Fruit fly (Drosophila melanogaster) S2 (cell line): ENCODE results near the gene Edem1.

Experiments
- CG8478 ChIP-seq: fragments of >200 bp; optimal IDR thresholded peaks from 2 replicates; lab custom pipeline; 2018
- CTCF ChIP-seq, 2 experiments: fragments of >200 bp; optimal IDR thresholded peaks; 2 replicates each; lab custom pipeline; 2018

DNA sequence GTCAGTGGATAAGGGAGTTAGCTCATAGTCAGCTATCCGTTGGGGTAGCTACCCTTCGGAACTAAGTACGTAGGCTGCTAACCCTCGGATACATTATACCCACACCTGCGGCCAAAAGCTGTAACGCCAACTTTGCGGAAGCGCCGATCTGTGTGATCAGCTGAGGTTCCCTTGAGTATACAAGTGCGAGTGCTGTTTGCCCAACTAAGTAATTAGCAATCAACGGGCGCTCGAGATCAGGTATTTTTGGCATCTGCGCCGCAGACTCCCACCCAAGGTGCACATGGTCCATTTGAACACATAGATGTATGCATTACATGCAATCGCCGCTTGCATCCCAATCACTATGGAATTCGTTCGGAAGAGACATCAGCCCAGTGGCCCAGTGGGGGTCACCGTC lies 54.6 kb downstream of the Edem1 start:
- TF ChIP-seq CG8478 (lab: Kevin White, UChicago) (no peak), CTCF (optimal IDR thresholded peaks at IDR 0.05; lab: Kevin White, UChicago) (no peak)
